Fruit fly (Drosophila melanogaster): Measurements from ENCODE around the gene ttm2.

dm6 chr3L:233251-233650, 41.7 kb upstream of the ttm2 start, which contains the start of gene CG34453:
- TF ChIP-seq CG12768 (GFP tag; optimal IDR thresholded peaks at IDR 0.05): no peak
- no peak for TF ChIP-seq pad (GFP tag; optimal IDR thresholded peaks at IDR 0.05)
- no peak for TF ChIP-seq CG11617 (GFP tag; optimal IDR thresholded peaks at IDR 0.05)
- TF ChIP-seq CG7101 (tag; optimal IDR thresholded peaks at IDR 0.05): no peak
- TF ChIP-seq Crg-1 (GFP tag; optimal IDR thresholded peaks at IDR 0.05): no peak
- TF ChIP-seq Mnt (GFP tag; optimal IDR thresholded peaks at IDR 0.05): no peak
- no peak for TF ChIP-seq CG1620 (GFP tag; optimal IDR thresholded peaks at IDR 0.05)
- no peak for TF ChIP-seq Clk (GFP tag; optimal IDR thresholded peaks at IDR 0.05)
- no peak for TF ChIP-seq cnc (optimal IDR thresholded peaks at IDR 0.05)
- TF ChIP-seq kay (GFP tag; ENCODE audit: borderline replicate concordance): no peak
- no peak for TF ChIP-seq CG14711 (tag; optimal IDR thresholded peaks at IDR 0.05)

All from whole organism, adult.